Fruit fly (Drosophila melanogaster) whole organism, prepupa: Measurements from ENCODE around the gene Rca1.

Source experiments
- Blimp-1 ChIP-seq: fragments of 200-800 bp; sonication (Bioruptor generic); optimal IDR thresholded peaks from 3 replicates; lab custom pipeline; 2017; ENCODE audit warnings: missing biosample characterization, missing genetic modification characterization, mild to moderate bottlenecking, moderate library complexity, missing genetic modification reagents
- CG10631 ChIP-seq: fragments of 200-800 bp; sonication (Bioruptor generic); optimal IDR thresholded peaks from 2 replicates; lab custom pipeline; 2016; ENCODE audit warnings: missing biosample characterization, missing genetic modification characterization
- CG10669 ChIP-seq: fragments of 200-800 bp; sonication (Bioruptor generic); optimal IDR thresholded peaks from 3 replicates; lab custom pipeline; 2018; ENCODE audit warnings: missing biosample characterization, mild to moderate bottlenecking, missing genetic modification characterization, moderate library complexity
- CG11294 ChIP-seq: fragments of 200-800 bp; sonication (Bioruptor generic); IDR thresholded peaks from 2 replicates; pipeline ENCODE4 v1.3.6; 2022; ENCODE audit warnings: missing biosample characterization, missing genetic modification characterization
- CG11762 ChIP-seq: fragments of 200-800 bp; sonication (Bioruptor generic); optimal IDR thresholded peaks from 3 replicates; lab custom pipeline; 2016; ENCODE audit warnings: missing biosample characterization, missing genetic modification characterization; ENCODE audit not compliant: insufficient read depth
- CG11902 ChIP-seq: fragments of 200-800 bp; sonication (Bioruptor generic); optimal IDR thresholded peaks from 3 replicates; lab custom pipeline; 2016; ENCODE audit warnings: missing biosample characterization, missing genetic modification characterization
- CG15336 ChIP-seq: fragments of 200-800 bp; sonication (Bioruptor generic); IDR thresholded peaks from 2 replicates; pipeline ENCODE4 v1.3.6; 2022; ENCODE audit warnings: missing biosample characterization, missing genetic modification characterization
- CG16779 ChIP-seq: fragments of 200-800 bp; sonication (Bioruptor generic); optimal IDR thresholded peaks from 3 replicates; lab custom pipeline; 2017; ENCODE audit warnings: missing biosample characterization, mild to moderate bottlenecking, missing genetic modification characterization
- CG3032 ChIP-seq: fragments of 200-800 bp; optimal IDR thresholded peaks from 2 replicates; lab custom pipeline; 2019; ENCODE audit warnings: missing biosample characterization, mild to moderate bottlenecking, missing genetic modification characterization, moderate library complexity
- CG31627 ChIP-seq: fragments of 200-800 bp; sonication (Bioruptor generic); optimal IDR thresholded peaks from 3 replicates; lab custom pipeline; 2016; ENCODE audit warnings: missing biosample characterization, missing genetic modification characterization
- CG3919 ChIP-seq: fragments of 200-800 bp; sonication (Bioruptor generic); optimal IDR thresholded peaks from 3 replicates; lab custom pipeline; 2016; ENCODE audit warnings: missing biosample characterization, missing genetic modification characterization
- CG6163 ChIP-seq: fragments of 200-800 bp; sonication (Bioruptor generic); IDR thresholded peaks from 3 replicates; pipeline ENCODE4 v1.3.6; 2022; ENCODE audit warnings: missing biosample characterization, missing genetic modification characterization
- CG6276 ChIP-seq: fragments of 200-800 bp; sonication (Bioruptor generic); optimal IDR thresholded peaks from 2 replicates; lab custom pipeline; 2017; ENCODE audit warnings: missing biosample characterization, mild to moderate bottlenecking, missing genetic modification characterization
- CG6792 ChIP-seq: fragments of 200-800 bp; sonication (Bioruptor generic); optimal IDR thresholded peaks from 3 replicates; lab custom pipeline; 2016; ENCODE audit warnings: missing biosample characterization, missing genetic modification characterization
- CG6808 ChIP-seq: fragments of 200-800 bp; sonication (Bioruptor generic); optimal IDR thresholded peaks from 3 replicates; lab custom pipeline; 2017; ENCODE audit warnings: missing biosample characterization, missing genetic modification characterization, mild to moderate bottlenecking, moderate library complexity, missing genetic modification reagents
- CG6854 ChIP-seq: fragments of 200-800 bp; sonication (Bioruptor generic); optimal IDR thresholded peaks from 2 replicates; lab custom pipeline; 2017; ENCODE audit warnings: missing biosample characterization, mild to moderate bottlenecking, missing genetic modification characterization
- CG8119 ChIP-seq: fragments of 200-800 bp; sonication (Bioruptor generic); IDR thresholded peaks from 3 replicates; pipeline ENCODE4 v1.3.6; 2022; ENCODE audit warnings: missing biosample characterization, missing genetic modification characterization
- CG8319 ChIP-seq: fragments of 200-800 bp; sonication (Bioruptor generic); optimal IDR thresholded peaks from 3 replicates; lab custom pipeline; 2016; ENCODE audit warnings: missing biosample characterization, missing genetic modification characterization
- CG9139 ChIP-seq: fragments of 200-800 bp; sonication (Bioruptor generic); optimal IDR thresholded peaks from 3 replicates; lab custom pipeline; 2017; ENCODE audit warnings: missing biosample characterization, mild to moderate bottlenecking, missing genetic modification characterization
- Eip78C ChIP-seq: fragments of 200-800 bp; sonication (Bioruptor generic); peaks from one replicate; lab custom pipeline; 2016; ENCODE audit warnings: missing biosample characterization, missing genetic modification characterization
- Ets21C ChIP-seq: fragments of 200-800 bp; sonication (Bioruptor generic); optimal IDR thresholded peaks from 3 replicates; lab custom pipeline; 2016; ENCODE audit warnings: missing biosample characterization, missing genetic modification characterization
- Ets96B ChIP-seq: fragments of 200-800 bp; optimal IDR thresholded peaks from 2 replicates; lab custom pipeline; 2019; ENCODE audit warnings: missing biosample characterization, mild to moderate bottlenecking, missing genetic modification characterization, moderate library complexity
- Hr38 ChIP-seq: sonication (Bioruptor generic); optimal IDR thresholded peaks from 2 replicates; lab custom pipeline; 2016; ENCODE audit warnings: missing biosample characterization, missing genetic modification characterization
- Hr4 ChIP-seq: fragments of 200-800 bp; sonication (Bioruptor generic); optimal IDR thresholded peaks from 3 replicates; lab custom pipeline; 2016; ENCODE audit warnings: missing biosample characterization, missing genetic modification characterization
- Lpt ChIP-seq: fragments of 200-800 bp; sonication (Bioruptor generic); optimal IDR thresholded peaks from 3 replicates; lab custom pipeline; 2016; ENCODE audit warnings: missing biosample characterization, missing genetic modification characterization
- Met ChIP-seq: fragments of 200-800 bp; sonication (Bioruptor generic); optimal IDR thresholded peaks from 3 replicates; lab custom pipeline; 2016; ENCODE audit warnings: missing biosample characterization, missing genetic modification characterization
- OdsH ChIP-seq: fragments of 200-800 bp; sonication (Bioruptor generic); optimal IDR thresholded peaks from 3 replicates; lab custom pipeline; 2016; ENCODE audit warnings: missing biosample characterization, missing genetic modification characterization
- Sox102F ChIP-seq: fragments of 200-800 bp; sonication (Bioruptor generic); optimal IDR thresholded peaks from 2 replicates; lab custom pipeline; 2016; ENCODE audit warnings: missing biosample characterization, mild to moderate bottlenecking, missing genetic modification characterization
- Sox14 ChIP-seq: fragments of 200-800 bp; sonication (Bioruptor generic); optimal IDR thresholded peaks from 3 replicates; lab custom pipeline; 2016; ENCODE audit warnings: missing biosample characterization, missing genetic modification characterization
- Sox15 ChIP-seq: fragments of 200-800 bp; sonication (Bioruptor generic); optimal IDR thresholded peaks from 3 replicates; lab custom pipeline; 2016; ENCODE audit warnings: missing biosample characterization, missing genetic modification characterization
- achi ChIP-seq: fragments of 200-800 bp; sonication (Bioruptor generic); optimal IDR thresholded peaks from 3 replicates; lab custom pipeline; 2016; ENCODE audit warnings: missing biosample characterization, missing genetic modification characterization
- acj6 ChIP-seq: fragments of 200-800 bp; sonication (Bioruptor generic); optimal IDR thresholded peaks from 3 replicates; lab custom pipeline; 2016; ENCODE audit warnings: missing biosample characterization, missing genetic modification characterization
- cyc ChIP-seq: fragments of 200-800 bp; sonication (Bioruptor generic); optimal IDR thresholded peaks from 3 replicates; lab custom pipeline; 2016; ENCODE audit warnings: missing biosample characterization, missing genetic modification characterization
- dac ChIP-seq: fragments of 200-800 bp; sonication (Bioruptor generic); optimal IDR thresholded peaks from 2 replicates; lab custom pipeline; 2017; ENCODE audit warnings: missing biosample characterization, mild to moderate bottlenecking, missing genetic modification characterization
- fd59A ChIP-seq: fragments of 200-800 bp; sonication (Bioruptor generic); optimal IDR thresholded peaks from 2 replicates; lab custom pipeline; 2017; ENCODE audit warnings: missing biosample characterization, mild to moderate bottlenecking, missing genetic modification characterization, missing genetic modification reagents
- fkh ChIP-seq: fragments of 200-800 bp; sonication (Bioruptor generic); optimal IDR thresholded peaks from 3 replicates; lab custom pipeline; 2017; ENCODE audit warnings: missing biosample characterization, mild to moderate bottlenecking, missing genetic modification characterization, moderate library complexity
- net ChIP-seq: fragments of 200-800 bp; sonication (Bioruptor generic); optimal IDR thresholded peaks from 3 replicates; lab custom pipeline; 2016; ENCODE audit warnings: missing biosample characterization, missing genetic modification characterization
- pdm3 ChIP-seq: fragments of 200-800 bp; sonication (Bioruptor generic); optimal IDR thresholded peaks from 3 replicates; lab custom pipeline; 2016; ENCODE audit warnings: missing biosample characterization, missing genetic modification characterization
- salr ChIP-seq, 2 experiments: fragments of 200-800 bp; sonication (Bioruptor generic); optimal IDR thresholded peaks; 3 replicates each; lab custom pipeline; 2016 to 2018; ENCODE audit warnings: missing biosample characterization in 2 of 2, missing genetic modification characterization in 2 of 2, mild to moderate bottlenecking in 1 of 2
- ss ChIP-seq, 2 experiments: fragments of 200-800 bp; sonication (Bioruptor generic); optimal IDR thresholded peaks; 2 replicates in 1 of 2; 3 replicates in 1 of 2; lab custom pipeline; 2017 to 2018; ENCODE audit warnings: mild to moderate bottlenecking in 2 of 2, missing biosample characterization in 2 of 2, missing genetic modification characterization in 2 of 2, moderate library complexity in 1 of 2
- svp ChIP-seq: fragments of 200-800 bp; sonication (Bioruptor generic); peaks from one replicate; lab custom pipeline; 2016; ENCODE audit warnings: missing biosample characterization, missing genetic modification characterization
- topi ChIP-seq: fragments of 200-800 bp; sonication (Bioruptor generic); optimal IDR thresholded peaks from 3 replicates; lab custom pipeline; 2016; ENCODE audit warnings: missing biosample characterization, missing genetic modification characterization
- vri ChIP-seq: fragments of 200-800 bp; sonication (Bioruptor generic); optimal IDR thresholded peaks from 3 replicates; lab custom pipeline; 2016; ENCODE audit warnings: missing biosample characterization, mild to moderate bottlenecking, missing genetic modification characterization

The Rca1 gene

dm6 chr2L:6830264-6830729 lies 21.8 kb upstream of the Rca1 start (continued):
- TF ChIP-seq CG3919 (GFP tag; lab: Kevin White, UChicago), result peak; percentile 14
- no peak for TF ChIP-seq CG8319 (GFP tag; lab: Kevin White, UChicago)
- peak; percentile 0 for TF ChIP-seq acj6 (GFP tag; lab: Kevin White, UChicago)
- no peak for TF ChIP-seq CG6163 (GFP tag; lab: Robert Waterston, UW)
- TF ChIP-seq CG6792 (GFP tag; lab: Kevin White, UChicago), result no peak
- TF ChIP-seq Sox15 (GFP tag; lab: Kevin White, UChicago), result no peak
- no peak for TF ChIP-seq Lpt (GFP tag; lab: Kevin White, UChicago)
- no peak for TF ChIP-seq Ets21C (GFP tag; lab: Kevin White, UChicago)
- TF ChIP-seq svp (GFP tag; lab: Kevin White, UChicago), result no peak
- no peak for TF ChIP-seq net
- TF ChIP-seq CG31627 (GFP tag; lab: Kevin White, UChicago), result no peak
- TF ChIP-seq ss (GFP tag; optimal IDR thresholded peaks at IDR 0.05; lab: Kevin White, UChicago), result no peak
- no peak for TF ChIP-seq Sox102F (GFP tag; lab: Kevin White, UChicago)
- no peak for TF ChIP-seq pdm3 (GFP tag; lab: Kevin White, UChicago)
- TF ChIP-seq CG16779 (tag; lab: Kevin White, UChicago), result no peak
- no peak for TF ChIP-seq CG11294 (GFP tag; lab: Robert Waterston, UW)
- TF ChIP-seq CG10669, result no peak
- no peak for TF ChIP-seq CG11762
- no peak for TF ChIP-seq CG6854
- no peak for TF ChIP-seq CG3032 (tag; lab: Kevin White, UChicago)
- no peak for TF ChIP-seq fkh (GFP tag; lab: Kevin White, UChicago)
- no peak for TF ChIP-seq salr (GFP tag; optimal IDR thresholded peaks at IDR 0.05; lab: Kevin White, UChicago)
- no peak for TF ChIP-seq CG8119 (GFP tag; lab: Robert Waterston, UW)
- no peak for TF ChIP-seq topi (GFP tag; lab: Kevin White, UChicago)
- no peak for TF ChIP-seq CG10631 (GFP tag; lab: Kevin White, UChicago)
- no peak for TF ChIP-seq fd59A (GFP tag; lab: Kevin White, UChicago)
- TF ChIP-seq Eip78C, result peak; percentile 59
- no peak for TF ChIP-seq Ets96B
- no peak for TF ChIP-seq Met
- no peak for TF ChIP-seq Sox14 (GFP tag; lab: Kevin White, UChicago)
- TF ChIP-seq cyc (GFP tag; lab: Kevin White, UChicago), result no peak
- no peak for TF ChIP-seq OdsH (GFP tag; lab: Kevin White, UChicago)
- peak; percentile 10 for TF ChIP-seq CG6808 (GFP tag; lab: Kevin White, UChicago)
- TF ChIP-seq CG9139, result no peak

- peak; percentile 36 for TF ChIP-seq fkh (GFP tag; lab: Kevin White, UChicago)
- TF ChIP-seq svp (GFP tag; lab: Kevin White, UChicago), result no peak
- no peak for TF ChIP-seq CG11762
These were observed 18.4 kb upstream of the Rca1 start for dm6 chr2L:6833661-6834073.

dm6 chr2L:6836114-6836513 lies 16.0 kb upstream of the Rca1 start:
- TF ChIP-seq Ets96B (no peak), CG11902 (GFP tag; lab: Kevin White, UChicago) (no peak), CG15336 (GFP tag; lab: Robert Waterston, UW) (no peak), CG10669 (no peak), Hr4 (GFP tag; lab: Kevin White, UChicago) (no peak), Blimp-1 (GFP tag; lab: Kevin White, UChicago) (no peak), CG31627 (GFP tag; lab: Kevin White, UChicago) (no peak), CG3919 (GFP tag; lab: Kevin White, UChicago) (no peak), CG6808 (GFP tag; lab: Kevin White, UChicago) (no peak), CG6276 (GFP tag; lab: Kevin White, UChicago) (no peak), dac (GFP tag; lab: Kevin White, UChicago) (no peak), Hr38 (no peak), achi (no peak), vri (GFP tag; lab: Kevin White, UChicago) (no peak), Sox15 (GFP tag; lab: Kevin White, UChicago) (no peak), Sox102F (GFP tag; lab: Kevin White, UChicago) (no peak), CG6163 (GFP tag; lab: Robert Waterston, UW) (no peak)
